Fruit fly (Drosophila melanogaster) whole organism, adult: ENCODE data around the gene Fer2LCH.

Experiments used
- CG11617 ChIP-seq: fragments of 200-800 bp; sonication (Bioruptor generic); optimal IDR thresholded peaks from 2 replicates; lab custom pipeline; 2017; ENCODE audit warnings: mild to moderate bottlenecking, missing biosample characterization, missing genetic modification reagents, missing genetic modification characterization
- CG5204 ChIP-seq: fragments of 200-800 bp; sonication (Bioruptor generic); optimal IDR thresholded peaks from 2 replicates; lab custom pipeline; 2016; ENCODE audit warnings: missing biosample characterization, missing genetic modification characterization

DNA sequence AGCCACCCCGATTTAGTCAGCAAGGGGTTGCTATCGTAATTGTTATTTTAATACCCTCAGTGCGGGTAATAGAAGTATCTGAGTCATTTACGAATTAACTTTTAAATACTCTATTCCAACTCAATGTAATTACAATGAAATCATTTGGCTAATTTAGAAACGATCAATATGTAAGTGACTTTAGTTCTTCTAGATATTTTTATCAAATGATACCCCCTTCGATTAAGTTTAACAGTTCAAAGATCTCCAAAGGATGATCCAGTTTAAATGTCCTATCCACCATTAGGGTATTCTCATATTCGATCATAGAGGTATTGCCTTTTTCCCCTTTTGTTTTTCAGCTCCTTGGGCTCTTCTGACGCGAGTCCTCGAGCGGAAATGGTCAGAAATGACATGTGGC is 6.3 kb downstream of the Fer2LCH start:
- no peak for TF ChIP-seq CG5204 (GFP tag; lab: Kevin White, UChicago)
- no peak for TF ChIP-seq CG11617 (GFP tag; lab: Kevin White, UChicago)
